Fruit fly (Drosophila melanogaster): Measurements from ENCODE around the gene CG4259.

- TF ChIP-seq psq (optimal IDR thresholded peaks at IDR 0.05) (no peak), Sin3A (optimal IDR thresholded peaks at IDR 0.05) (no peak), Myc (optimal IDR thresholded peaks at IDR 0.05) (no peak), insv (optimal IDR thresholded peaks at IDR 0.05) (no peak), ttk (optimal IDR thresholded peaks at IDR 0.05) (no peak)
Observed at dm6 chr2L:2151544-2152290, 22.7 kb upstream of the CG4259 start, which contains the start of gene AIF.
